Worm (Caenorhabditis elegans) whole organism, mixed stage, embryonic: ENCODE results near the gene enpl-1.
"Not testable (repeated sequence)": the region's sequence is repeated elsewhere in the genome, so short reads cannot be mapped to it uniquely, and the experiment has no call there.

Experiments
- M03D4.4 ChIP-seq: sonication (generic microtip); optimal IDR thresholded peaks from 2 replicates; lab custom pipeline; 2017; ENCODE audit warnings: mild to moderate bottlenecking, missing genetic modification characterization, missing compliant biosample characterization
- bed-3 ChIP-seq: fragments of 200-800 bp; sonication (Bioruptor generic); optimal IDR thresholded peaks from 3 replicates; lab custom pipeline; 2018; ENCODE audit warnings: mild to moderate bottlenecking, missing genetic modification characterization, moderate library complexity, missing compliant biosample characterization
- blmp-1 ChIP-seq: fragments of 150-350 bp; optimal IDR thresholded peaks from 2 replicates; lab custom pipeline; 2014; ENCODE audit warnings: missing biosample characterization, missing genetic modification characterization
- ceh-39 ChIP-seq: fragments of 150-350 bp; optimal IDR thresholded peaks from 2 replicates; lab custom pipeline; 2014; ENCODE audit warnings: missing biosample characterization, missing genetic modification characterization
- ceh-43 ChIP-seq: fragments of 200-800 bp; sonication (Bioruptor generic); optimal IDR thresholded peaks from 2 replicates; lab custom pipeline; 2018; ENCODE audit warnings: mild to moderate bottlenecking, missing genetic modification characterization, moderate library complexity, missing compliant biosample characterization
- ceh-83 ChIP-seq: fragments of 200-800 bp; sonication (Bioruptor generic); optimal IDR thresholded peaks from 2 replicates; lab custom pipeline; 2018; ENCODE audit warnings: mild to moderate bottlenecking, missing genetic modification characterization, missing compliant biosample characterization
- ces-1 ChIP-seq: fragments of 150-350 bp; optimal IDR thresholded peaks from 2 replicates; lab custom pipeline; 2014; ENCODE audit warnings: missing biosample characterization, missing genetic modification reagents, missing genetic modification characterization
- cnd-1 ChIP-seq: fragments of 200-800 bp; sonication (Bioruptor generic); optimal IDR thresholded peaks from 2 replicates; lab custom pipeline; 2018; ENCODE audit warnings: mild to moderate bottlenecking, missing genetic modification characterization, missing compliant biosample characterization
- drap-1 ChIP-seq: fragments of 200-800 bp; sonication (Bioruptor generic); optimal IDR thresholded peaks from 3 replicates; lab custom pipeline; 2018; ENCODE audit warnings: mild to moderate bottlenecking, missing genetic modification characterization, missing compliant biosample characterization
- elt-1 ChIP-seq: sonication (generic microtip); optimal IDR thresholded peaks from 2 replicates; lab custom pipeline; 2017; ENCODE audit warnings: missing genetic modification characterization, mild to moderate bottlenecking, missing compliant biosample characterization, antibody characterized with exemption, moderate library complexity, borderline replicate concordance; ENCODE audit not compliant: insufficient read depth
- elt-3 ChIP-seq: fragments of 150-350 bp; optimal IDR thresholded peaks from 2 replicates; lab custom pipeline; 2014; ENCODE audit warnings: missing biosample characterization, missing genetic modification characterization
- flh-1 ChIP-seq: fragments of 200-800 bp; sonication (Bioruptor generic); optimal IDR thresholded peaks from 2 replicates; lab custom pipeline; 2018; ENCODE audit warnings: mild to moderate bottlenecking, missing genetic modification characterization, moderate library complexity, missing compliant biosample characterization
- ham-2 ChIP-seq: fragments of 200-800 bp; sonication (Bioruptor generic); optimal IDR thresholded peaks from 2 replicates; lab custom pipeline; 2018; ENCODE audit warnings: mild to moderate bottlenecking, missing genetic modification characterization, missing compliant biosample characterization
- hlh-1 ChIP-seq: fragments of 150-350 bp; optimal IDR thresholded peaks from 2 replicates; lab custom pipeline; 2014; ENCODE audit warnings: missing biosample characterization, missing genetic modification reagents, missing genetic modification characterization
- lin-13 ChIP-seq: fragments of 150-350 bp; optimal IDR thresholded peaks from 2 replicates; lab custom pipeline; 2014; ENCODE audit warnings: missing biosample characterization, missing genetic modification characterization
- lin-32 ChIP-seq: fragments of 200-800 bp; sonication (Bioruptor generic); optimal IDR thresholded peaks from 2 replicates; lab custom pipeline; 2018; ENCODE audit warnings: mild to moderate bottlenecking, missing genetic modification characterization, missing compliant biosample characterization
- lsy-2 ChIP-seq: fragments of 150-350 bp; optimal IDR thresholded peaks from 2 replicates; lab custom pipeline; 2014; ENCODE audit warnings: missing biosample characterization, missing genetic modification characterization
- mab-5 ChIP-seq: fragments of 150-350 bp; optimal IDR thresholded peaks from 2 replicates; lab custom pipeline; 2014; ENCODE audit warnings: missing biosample characterization, missing genetic modification characterization
- mep-1 ChIP-seq: fragments of 150-350 bp; optimal IDR thresholded peaks from 2 replicates; lab custom pipeline; 2017; ENCODE audit warnings: missing biosample characterization, missing genetic modification reagents, missing genetic modification characterization, inconsistent platforms
- mls-2 ChIP-seq: sonication (generic microtip); optimal IDR thresholded peaks from 2 replicates; lab custom pipeline; 2016; ENCODE audit warnings: mild to moderate bottlenecking, missing genetic modification characterization, moderate library complexity, missing compliant biosample characterization
- nhr-12 ChIP-seq: fragments of 150-350 bp; optimal IDR thresholded peaks from 2 replicates; lab custom pipeline; 2014; ENCODE audit warnings: missing biosample characterization, missing genetic modification characterization
- nhr-2 ChIP-seq: fragments of 150-350 bp; optimal IDR thresholded peaks from 2 replicates; lab custom pipeline; 2014; ENCODE audit warnings: missing biosample characterization, missing genetic modification characterization
- nhr-237 ChIP-seq: fragments of 150-350 bp; optimal IDR thresholded peaks from 2 replicates; lab custom pipeline; 2014; ENCODE audit warnings: missing biosample characterization, missing genetic modification characterization
- nhr-28 ChIP-seq: fragments of 150-350 bp; optimal IDR thresholded peaks from 2 replicates; lab custom pipeline; 2014; ENCODE audit warnings: missing biosample characterization, missing genetic modification characterization
- nhr-76 ChIP-seq: sonication (generic microtip); optimal IDR thresholded peaks from 2 replicates; lab custom pipeline; 2017; ENCODE audit warnings: missing biosample characterization, missing genetic modification characterization
- pha-4 ChIP-seq: fragments of 150-350 bp; optimal IDR thresholded peaks from 2 replicates; lab custom pipeline; 2018; ENCODE audit warnings: missing biosample characterization, missing genetic modification reagents, missing genetic modification characterization
- sem-2 ChIP-seq: fragments of 200-800 bp; sonication (Bioruptor generic); optimal IDR thresholded peaks from 2 replicates; lab custom pipeline; 2018; ENCODE audit warnings: mild to moderate bottlenecking, missing genetic modification characterization, missing compliant biosample characterization
- snpc-4 ChIP-seq: fragments of 150-350 bp; optimal IDR thresholded peaks from 2 replicates; lab custom pipeline; 2014; ENCODE audit warnings: missing biosample characterization, missing genetic modification characterization
- sptf-1 ChIP-seq: sonication (generic microtip); optimal IDR thresholded peaks from 2 replicates; lab custom pipeline; 2017; ENCODE audit warnings: mild to moderate bottlenecking, missing genetic modification characterization, moderate library complexity, missing compliant biosample characterization
- tbx-8 ChIP-seq: fragments of 200-800 bp; sonication (Bioruptor generic); optimal IDR thresholded peaks from 2 replicates; lab custom pipeline; 2018; ENCODE audit warnings: mild to moderate bottlenecking, missing genetic modification characterization, moderate library complexity, missing compliant biosample characterization
- unc-120 ChIP-seq: sonication (generic microtip); optimal IDR thresholded peaks from 2 replicates; lab custom pipeline; 2017; ENCODE audit warnings: missing genetic modification characterization, missing compliant biosample characterization; ENCODE audit not compliant: poor library complexity, severe bottlenecking
- unc-39 ChIP-seq: fragments of 150-350 bp; optimal IDR thresholded peaks from 2 replicates; lab custom pipeline; 2014; ENCODE audit warnings: missing biosample characterization, missing genetic modification characterization
- unc-62 ChIP-seq: fragments of 150-350 bp; optimal IDR thresholded peaks from 2 replicates; lab custom pipeline; 2014; ENCODE audit warnings: missing biosample characterization, missing genetic modification reagents, missing genetic modification characterization
- ztf-11 ChIP-seq: fragments of 150-350 bp; optimal IDR thresholded peaks from 2 replicates; lab custom pipeline; 2014; ENCODE audit warnings: missing biosample characterization, missing genetic modification characterization

The enpl-1 gene

ce11 chrIV:11149454-11150163, 30.5 kb downstream of the enpl-1 start, which contains the start of the genes F01G4.6 and pfd-1:
Gene F01G4.6, minus strand, starts transcription at chrIV:11149504.
Gene pfd-1, plus strand, starts transcription at chrIV:11150113.
- TF ChIP-seq nhr-2 = peak; percentile 24
- peak; percentile 20 for TF ChIP-seq drap-1
- TF ChIP-seq elt-1 (tag; lab: Kevin White, UChicago) = no peak
- TF ChIP-seq ceh-43 (GFP tag; lab: Kevin White, UChicago) = no peak
- TF ChIP-seq bed-3 (GFP tag; lab: Kevin White, UChicago) = no peak
- no peak for TF ChIP-seq ham-2 (GFP tag; lab: Kevin White, UChicago)
- TF ChIP-seq unc-62 (GFP tag; lab: Kevin White, UChicago) = peak; percentile 58
- TF ChIP-seq ces-1 (GFP tag; lab: Kevin White, UChicago) = peak; percentile 86
- peak; percentile 79 for TF ChIP-seq lin-13
- TF ChIP-seq nhr-76 (tag; lab: Kevin White, UChicago) = no peak
- TF ChIP-seq mep-1 (tag; lab: Kevin White, UChicago) = peak; percentile 82
- no peak for TF ChIP-seq ztf-11
- peak; percentile 25 for TF ChIP-seq cnd-1 (tag; lab: Kevin White, UChicago)
- peak; percentile 29 for TF ChIP-seq ceh-39
- TF ChIP-seq unc-120 (tag; lab: Kevin White, UChicago) = peak; percentile 69
- TF ChIP-seq sem-2 = no peak
- peak; percentile 97 for TF ChIP-seq lsy-2 (tag; lab: Kevin White, UChicago)
- no peak for TF ChIP-seq elt-3 (tag; lab: Kevin White, UChicago)
- no peak for TF ChIP-seq snpc-4 (tag; lab: Kevin White, UChicago)
- TF ChIP-seq nhr-237 (tag; lab: Kevin White, UChicago) = peak; percentile 88
- TF ChIP-seq ceh-83 (GFP tag; lab: Kevin White, UChicago) = no peak
- TF ChIP-seq hlh-1 (tag; lab: Kevin White, UChicago) = peak; percentile 57
- no peak for TF ChIP-seq nhr-12 (tag; lab: Kevin White, UChicago)
- no peak for TF ChIP-seq flh-1
- peak; percentile 65 for TF ChIP-seq M03D4.4
- no peak for TF ChIP-seq nhr-28 (tag; lab: Kevin White, UChicago)
- peak; percentile 71 for TF ChIP-seq pha-4 (tag; lab: Kevin White, UChicago)
- peak; percentile 74 for TF ChIP-seq sptf-1 (tag; lab: Kevin White, UChicago)
- peak; percentile 23 for TF ChIP-seq blmp-1 (tag; lab: Kevin White, UChicago)
- no peak for TF ChIP-seq mab-5 (tag; lab: Kevin White, UChicago)
- no peak for TF ChIP-seq mls-2 (tag; lab: Kevin White, UChicago)
- TF ChIP-seq unc-39 (tag; lab: Kevin White, UChicago) = no peak
- no peak for TF ChIP-seq tbx-8 (GFP tag; lab: Kevin White, UChicago)
- TF ChIP-seq, all 35 proteins: peak for 16

ce11 chrIV:11150844-11151243, 31.7 kb downstream of the enpl-1 start, which contains the start of gene C08F8.2:
Gene C08F8.2, plus strand, starts transcription at chrIV:11150997.
- TF ChIP-seq cnd-1 (tag; lab: Kevin White, UChicago) (no peak), snpc-4 (tag; lab: Kevin White, UChicago) (no peak), tbx-8 (GFP tag; lab: Kevin White, UChicago) (no peak), lin-13 (no peak), pha-4 (tag; lab: Kevin White, UChicago) (no peak), bed-3 (GFP tag; lab: Kevin White, UChicago) (no peak), ces-1 (GFP tag; lab: Kevin White, UChicago) (no peak), blmp-1 (tag; lab: Kevin White, UChicago) (no peak), hlh-1 (tag; lab: Kevin White, UChicago) (no peak), ceh-43 (GFP tag; lab: Kevin White, UChicago) (no peak), mls-2 (tag; lab: Kevin White, UChicago) (no peak), M03D4.4 (no peak), nhr-2 (no peak)
- TF ChIP-seq, all 35 proteins: peak for 0

- not testable (repeated sequence) for TF ChIP-seq lin-32 (GFP tag; lab: Kevin White, UChicago); pha-4 (tag; lab: Kevin White, UChicago); ceh-39
- TF ChIP-seq, all 35 proteins: peak for 0; not testable (repeated sequence) for 35
Observed at ce11 chrIV:11154425-11155114, 35.5 kb downstream of the enpl-1 start, which contains the start of gene C08F8.3. Gene C08F8.3, plus strand, starts transcription at chrIV:11155044.
